Worm (Caenorhabditis elegans): ENCODE data around the gene F49H12.4.

DNA sequence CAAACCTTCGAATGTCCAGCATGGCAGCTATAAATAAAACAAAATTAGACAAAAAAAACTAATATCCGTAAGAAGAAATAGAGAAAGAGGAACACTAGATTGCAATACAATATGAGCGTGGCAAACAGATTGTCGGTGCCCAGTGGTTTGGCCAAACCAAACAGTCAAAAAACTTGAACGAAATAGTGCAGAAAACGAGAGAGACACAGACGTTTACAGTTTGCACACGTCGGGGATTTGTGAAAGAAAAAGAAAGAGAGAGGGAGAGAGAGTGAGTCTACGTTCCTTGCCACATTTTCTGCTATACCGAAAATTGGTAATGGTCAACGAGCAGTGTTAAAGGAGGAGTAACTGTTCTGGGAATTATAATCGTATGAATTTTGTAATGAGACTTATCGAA is 44.5 kb upstream of the F49H12.4 start, which contains the start of gene ergi-1:
- TF ChIP-seq him-1 (tag; optimal IDR thresholded peaks at IDR 0.05), result no peak
- no peak for TF ChIP-seq dao-5 (tag; optimal IDR thresholded peaks at IDR 0.05)
